Worm (Caenorhabditis elegans) whole organism, early embryonic: ENCODE measurements around the gene Y38F2AR.10.

Experiments used
- B0310.2 ChIP-seq: sonication (generic microtip); optimal IDR thresholded peaks from 2 replicates; lab custom pipeline; 2016; ENCODE audit warnings: mild to moderate bottlenecking, missing genetic modification characterization, missing compliant biosample characterization
- F13C5.2 ChIP-seq: sonication (generic microtip); optimal IDR thresholded peaks from 2 replicates; lab custom pipeline; 2017; ENCODE audit warnings: mild to moderate bottlenecking, missing genetic modification characterization, inconsistent platforms, missing compliant biosample characterization
- aly-1 ChIP-seq: sonication (generic microtip); optimal IDR thresholded peaks from 2 replicates; lab custom pipeline; 2016; ENCODE audit warnings: missing genetic modification characterization, missing compliant biosample characterization
- ama-1 ChIP-seq: fragments of 150-350 bp; optimal IDR thresholded peaks from 2 replicates; lab custom pipeline; 2014
- ceh-13 ChIP-seq: fragments of 200-800 bp; sonication (Bioruptor generic); optimal IDR thresholded peaks from 2 replicates; lab custom pipeline; 2018; ENCODE audit warnings: mild to moderate bottlenecking, missing genetic modification characterization, missing compliant biosample characterization
- ceh-36 ChIP-seq: sonication (generic microtip); optimal IDR thresholded peaks from 2 replicates; lab custom pipeline; 2016; ENCODE audit warnings: missing genetic modification characterization, inconsistent platforms, missing compliant biosample characterization
- ets-7 ChIP-seq: sonication (generic microtip); optimal IDR thresholded peaks from 2 replicates; lab custom pipeline; 2016; ENCODE audit warnings: missing genotype, missing genetic modification characterization, missing compliant biosample characterization
- flt-1 ChIP-seq: fragments of 200-800 bp; sonication (Bioruptor generic); IDR thresholded peaks from 2 replicates; pipeline ENCODE4 v1.3.6; 2022; ENCODE audit warnings: missing genetic modification characterization, missing compliant biosample characterization
- hmbx-1 ChIP-seq: sonication (generic microtip); optimal IDR thresholded peaks from 2 replicates; lab custom pipeline; 2016; ENCODE audit warnings: mild to moderate bottlenecking, missing genetic modification characterization, missing compliant biosample characterization
- hmg-4 ChIP-seq: fragments of 200-800 bp; sonication (Bioruptor generic); optimal IDR thresholded peaks from 2 replicates; lab custom pipeline; 2018; ENCODE audit warnings: mild to moderate bottlenecking, missing genetic modification characterization, missing compliant biosample characterization
- hnd-1 ChIP-seq: sonication (generic microtip); optimal IDR thresholded peaks from 2 replicates; lab custom pipeline; 2016; ENCODE audit warnings: missing genetic modification characterization, missing compliant biosample characterization
- pes-1 ChIP-seq: fragments of 200-800 bp; sonication (Bioruptor generic); IDR thresholded peaks from 2 replicates; pipeline ENCODE4 v1.3.6; 2022; ENCODE audit warnings: missing genetic modification reagents, missing genetic modification characterization, missing compliant biosample characterization
- scrt-1 ChIP-seq: fragments of 200-800 bp; sonication (Bioruptor generic); IDR thresholded peaks from 2 replicates; pipeline ENCODE4 v1.3.6; 2022; ENCODE audit warnings: missing genetic modification characterization, missing compliant biosample characterization
- sea-1 ChIP-seq: fragments of 200-800 bp; sonication (Bioruptor generic); conservative IDR thresholded peaks from 2 replicates; pipeline ENCODE4 v1.3.6; 2022; ENCODE audit warnings: missing genetic modification characterization, missing compliant biosample characterization
- tbx-11 ChIP-seq: fragments of 200-800 bp; sonication (Bioruptor generic); IDR thresholded peaks from 2 replicates; pipeline ENCODE4 v1.3.6; 2022; ENCODE audit warnings: missing genetic modification characterization, missing compliant biosample characterization
- tbx-37 ChIP-seq: fragments of 200-800 bp; sonication (Bioruptor generic); conservative IDR thresholded peaks from 2 replicates; pipeline ENCODE4 v1.3.6; 2022; ENCODE audit warnings: missing genetic modification reagents, missing genetic modification characterization, missing compliant biosample characterization
- tra-4 ChIP-seq: sonication (generic microtip); optimal IDR thresholded peaks from 2 replicates; lab custom pipeline; 2017; ENCODE audit warnings: missing genetic modification characterization, missing compliant biosample characterization

Y38F2AR.10 gene

ce11 chrIV:2399420-2399819, at the start of gene Y38F2AR.10:
Gene Y38F2AR.10, minus strand, starts transcription at chrIV:2399520.
- TF ChIP-seq tbx-11 (GFP tag; lab: Robert Waterston, UW) (no peak), hnd-1 (tag; lab: Kevin White, UChicago) (no peak), F13C5.2 (tag; lab: Kevin White, UChicago) (no peak), pes-1 (GFP tag; lab: Robert Waterston, UW) (no peak), tbx-37 (GFP tag; lab: Robert Waterston, UW) (no peak), ets-7 (no peak), aly-1 (tag; lab: Kevin White, UChicago) (no peak), B0310.2 (tag; lab: Kevin White, UChicago) (no peak), sea-1 (GFP tag; lab: Robert Waterston, UW) (no peak), hmg-4 (GFP tag; lab: Kevin White, UChicago) (no peak), hmbx-1 (tag; lab: Kevin White, UChicago) (no peak), scrt-1 (GFP tag; lab: Robert Waterston, UW) (no peak), ceh-13 (GFP tag; lab: Kevin White, UChicago) (no peak), ceh-36 (tag; lab: Kevin White, UChicago) (no peak), ama-1 (lab: Kevin White, UChicago) (no peak), tra-4 (tag; lab: Kevin White, UChicago) (no peak), flt-1 (GFP tag; lab: Robert Waterston, UW) (no peak)

DNA sequence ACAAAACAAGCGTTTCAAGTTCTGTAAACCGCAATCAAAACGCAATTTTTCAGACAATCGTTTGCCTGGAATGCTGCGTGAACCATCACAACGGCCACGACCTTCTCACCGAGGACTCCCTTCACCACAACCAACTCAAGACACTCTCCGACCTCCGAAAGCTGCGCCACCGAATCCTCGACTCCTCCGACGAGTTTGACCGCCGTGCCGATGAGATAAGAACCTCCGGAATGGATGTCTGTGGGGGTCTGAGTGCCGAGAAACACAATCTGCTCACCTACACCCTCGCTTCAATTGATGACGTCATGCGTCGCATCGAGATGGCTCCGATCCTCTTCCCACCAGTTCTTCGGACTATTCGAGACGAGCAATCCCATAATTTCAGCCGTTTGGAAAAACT, 35.0 kb upstream of the Y38F2AR.10 start:
- TF ChIP-seq tbx-11 (GFP tag; lab: Robert Waterston, UW): no peak
- no peak for TF ChIP-seq tbx-37 (GFP tag; lab: Robert Waterston, UW)
- TF ChIP-seq ama-1 (lab: Kevin White, UChicago): no peak
- TF ChIP-seq ceh-36 (tag; lab: Kevin White, UChicago): no peak
- no peak for TF ChIP-seq F13C5.2 (tag; lab: Kevin White, UChicago)
- TF ChIP-seq B0310.2 (tag; lab: Kevin White, UChicago): no peak
- no peak for TF ChIP-seq hnd-1 (tag; lab: Kevin White, UChicago)
- TF ChIP-seq ceh-13 (GFP tag; lab: Kevin White, UChicago): no peak
- no peak for TF ChIP-seq pes-1 (GFP tag; lab: Robert Waterston, UW)
- no peak for TF ChIP-seq ets-7
- no peak for TF ChIP-seq hmbx-1 (tag; lab: Kevin White, UChicago)
- TF ChIP-seq aly-1 (tag; lab: Kevin White, UChicago): no peak
- no peak for TF ChIP-seq flt-1 (GFP tag; lab: Robert Waterston, UW)
- TF ChIP-seq hmg-4 (GFP tag; lab: Kevin White, UChicago): no peak
- no peak for TF ChIP-seq sea-1 (GFP tag; lab: Robert Waterston, UW)

DNA sequence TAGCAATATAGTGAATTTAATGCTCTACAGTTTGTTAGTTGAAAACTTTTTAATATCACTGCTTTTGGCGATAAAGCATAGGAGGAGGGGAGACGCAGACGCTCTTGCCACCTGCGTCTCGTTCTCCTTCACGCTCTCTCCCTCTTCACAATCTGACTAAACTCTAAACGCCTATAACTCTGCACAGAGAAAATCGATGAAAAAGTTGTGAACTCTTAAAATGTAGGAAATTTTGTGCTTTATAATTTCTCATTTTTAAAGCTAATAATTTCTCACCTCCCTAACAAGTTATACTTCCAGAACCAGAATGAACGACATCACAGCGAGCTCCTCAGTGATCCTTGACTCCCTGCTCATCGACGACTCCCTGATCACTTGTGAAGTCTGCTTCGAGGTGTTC, 33.4 kb upstream of the Y38F2AR.10 start, which contains the start of gene C45G7.4:
C45G7.4 (plus strand) TSS at position 301 of the 400 bp plus-strand sequence.
- TF ChIP-seq ceh-13 (GFP tag; lab: Kevin White, UChicago) (no peak), hmg-4 (GFP tag; lab: Kevin White, UChicago) (no peak), tbx-11 (GFP tag; lab: Robert Waterston, UW) (no peak), pes-1 (GFP tag; lab: Robert Waterston, UW) (no peak), sea-1 (GFP tag; lab: Robert Waterston, UW) (no peak), tbx-37 (GFP tag; lab: Robert Waterston, UW) (no peak), tra-4 (tag; lab: Kevin White, UChicago) (no peak), hmbx-1 (tag; lab: Kevin White, UChicago) (no peak)

ce11 chrIV:2416738-2417137, 17.4 kb upstream of the Y38F2AR.10 start:
- no peak for TF ChIP-seq hmbx-1 (tag; lab: Kevin White, UChicago)
- TF ChIP-seq tbx-11 (GFP tag; lab: Robert Waterston, UW): no peak
- no peak for TF ChIP-seq aly-1 (tag; lab: Kevin White, UChicago)
- no peak for TF ChIP-seq ets-7
- no peak for TF ChIP-seq hmg-4 (GFP tag; lab: Kevin White, UChicago)
- TF ChIP-seq tra-4 (tag; lab: Kevin White, UChicago): no peak
- TF ChIP-seq pes-1 (GFP tag; lab: Robert Waterston, UW): no peak
- no peak for TF ChIP-seq flt-1 (GFP tag; lab: Robert Waterston, UW)
- no peak for TF ChIP-seq ceh-13 (GFP tag; lab: Kevin White, UChicago)
- TF ChIP-seq scrt-1 (GFP tag; lab: Robert Waterston, UW): no peak
- no peak for TF ChIP-seq tbx-37 (GFP tag; lab: Robert Waterston, UW)
- TF ChIP-seq B0310.2 (tag; lab: Kevin White, UChicago): no peak
- no peak for TF ChIP-seq hnd-1 (tag; lab: Kevin White, UChicago)

- TF ChIP-seq aly-1 (tag; lab: Kevin White, UChicago) (no peak), tra-4 (tag; lab: Kevin White, UChicago) (no peak), tbx-11 (GFP tag; lab: Robert Waterston, UW) (no peak), ceh-36 (tag; lab: Kevin White, UChicago) (no peak), F13C5.2 (tag; lab: Kevin White, UChicago) (no peak), sea-1 (GFP tag; lab: Robert Waterston, UW) (no peak), tbx-37 (GFP tag; lab: Robert Waterston, UW) (no peak), pes-1 (GFP tag; lab: Robert Waterston, UW) (no peak), ets-7 (no peak), hmbx-1 (tag; lab: Kevin White, UChicago) (no peak), hnd-1 (tag; lab: Kevin White, UChicago) (no peak), B0310.2 (tag; lab: Kevin White, UChicago) (no peak), flt-1 (GFP tag; lab: Robert Waterston, UW) (no peak), hmg-4 (GFP tag; lab: Kevin White, UChicago) (no peak), scrt-1 (GFP tag; lab: Robert Waterston, UW) (no peak), ama-1 (lab: Kevin White, UChicago) (no peak)
Measured at ce11 chrIV:2412370-2412962, 13.1 kb upstream of the Y38F2AR.10 start, which contains the start of gene Y38F2AR.12. Gene Y38F2AR.12, minus strand, starts transcription at chrIV:2412420.

ce11 chrIV:2408437-2408836, 9.1 kb upstream of the Y38F2AR.10 start:
- peak; percentile 79 for TF ChIP-seq ceh-13 (GFP tag; lab: Kevin White, UChicago)
- TF ChIP-seq ceh-36 (tag; lab: Kevin White, UChicago): peak; percentile 92
- TF ChIP-seq hnd-1 (tag; lab: Kevin White, UChicago): peak; percentile 75
- TF ChIP-seq sea-1 (GFP tag; lab: Robert Waterston, UW): peak; percentile 86
- TF ChIP-seq tbx-11 (GFP tag; lab: Robert Waterston, UW): peak; percentile 90
- TF ChIP-seq tra-4 (tag; lab: Kevin White, UChicago): peak; percentile 90
- peak; percentile 94 for TF ChIP-seq scrt-1 (GFP tag; lab: Robert Waterston, UW)
- peak; percentile 93 for TF ChIP-seq aly-1 (tag; lab: Kevin White, UChicago)
- peak; percentile 72 for TF ChIP-seq hmbx-1 (tag; lab: Kevin White, UChicago)
- TF ChIP-seq pes-1 (GFP tag; lab: Robert Waterston, UW): peak; percentile 92
- peak; percentile 98 for TF ChIP-seq F13C5.2 (tag; lab: Kevin White, UChicago)
- peak; percentile 68 for TF ChIP-seq ets-7
- peak; percentile 82 for TF ChIP-seq tbx-37 (GFP tag; lab: Robert Waterston, UW)
- TF ChIP-seq ama-1 (lab: Kevin White, UChicago): no peak
- TF ChIP-seq B0310.2 (tag; lab: Kevin White, UChicago): peak; percentile 83
- peak; percentile 89 for TF ChIP-seq flt-1 (GFP tag; lab: Robert Waterston, UW)
- TF ChIP-seq hmg-4 (GFP tag; lab: Kevin White, UChicago): peak; percentile 99
